Fruit fly (Drosophila melanogaster): ENCODE data around the gene UbcE2M.
A peak's percentile ranks its signal among the peaks of the same experiment; 100 is the strongest.

Gene UbcE2M

DNA sequence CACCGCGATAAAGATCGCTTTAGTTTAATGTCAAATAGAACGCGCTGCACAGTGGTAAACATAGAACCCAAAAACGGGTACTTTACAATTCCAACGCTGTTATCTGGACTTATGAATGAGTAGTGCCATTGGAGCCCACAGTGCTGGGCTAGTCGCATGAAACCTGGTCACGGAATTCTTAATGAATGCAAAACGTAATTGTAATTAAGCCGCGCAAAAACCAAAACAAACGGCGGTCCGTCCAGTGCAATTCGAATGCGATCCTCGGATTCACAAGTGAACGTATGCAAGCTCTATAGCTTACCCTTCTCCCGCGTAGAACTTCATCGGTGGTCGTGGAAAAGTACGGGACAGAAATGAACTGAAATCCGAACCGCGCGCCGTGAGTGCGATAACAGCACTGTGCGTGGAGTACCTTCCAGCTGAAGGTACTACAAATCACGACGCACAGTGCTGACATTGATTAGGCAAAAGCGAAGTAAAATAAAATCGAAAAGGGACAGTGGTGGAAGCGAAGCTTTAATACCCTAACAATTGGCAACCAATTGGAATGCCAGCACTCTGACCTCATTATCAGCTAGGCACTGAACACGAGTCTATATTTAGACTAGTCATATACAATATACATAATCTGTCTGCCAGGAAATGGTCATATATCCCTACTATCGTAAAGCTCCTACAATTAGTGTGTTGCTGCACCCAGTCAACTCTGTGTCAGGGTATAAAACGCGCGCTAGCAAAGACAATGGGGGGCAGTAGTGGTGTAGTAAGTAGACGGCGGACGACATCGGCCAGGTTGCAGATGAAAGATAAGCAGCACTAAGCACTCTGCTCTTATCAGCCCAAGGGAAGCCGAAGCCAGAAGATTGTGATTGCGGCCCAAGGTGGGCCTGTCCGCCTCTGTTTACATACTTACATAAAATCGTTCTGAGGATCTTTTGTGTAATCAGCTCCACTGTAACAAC lies 12.2 kb downstream of the UbcE2M start:
- TF ChIP-seq pad (GFP tag; optimal IDR thresholded peaks at IDR 0.05) (peak; percentile 20), cic (GFP tag; optimal IDR thresholded peaks at IDR 0.05) (peak; percentile 94), CG14711 (tag; optimal IDR thresholded peaks at IDR 0.05) (peak; percentile 20), Hr96 (GFP tag; optimal IDR thresholded peaks at IDR 0.05) (peak; percentile 73), CG5204 (GFP tag; optimal IDR thresholded peaks at IDR 0.05) (no peak), cnc (optimal IDR thresholded peaks at IDR 0.05) (no peak), Crg-1 (GFP tag; optimal IDR thresholded peaks at IDR 0.05) (peak; percentile 24), ovo (GFP tag; optimal IDR thresholded peaks at IDR 0.05) (no peak), bab1 (GFP tag; optimal IDR thresholded peaks at IDR 0.05) (peak; percentile 5), CG11617 (GFP tag; optimal IDR thresholded peaks at IDR 0.05) (peak; percentile 81), toe (GFP tag; optimal IDR thresholded peaks at IDR 0.05) (no peak), CG12768 (GFP tag; optimal IDR thresholded peaks at IDR 0.05) (peak; percentile 70), Clk (GFP tag; optimal IDR thresholded peaks at IDR 0.05) (peak; percentile 15), CG7101 (tag; optimal IDR thresholded peaks at IDR 0.05) (peak; percentile 40), tj (GFP tag; optimal IDR thresholded peaks at IDR 0.05) (peak; percentile 55), Mnt (GFP tag; optimal IDR thresholded peaks at IDR 0.05) (peak; percentile 37), kay (GFP tag; ENCODE audit: borderline replicate concordance) (no peak), CG7045 (GFP tag; optimal IDR thresholded peaks at IDR 0.05) (peak; percentile 27), CG33017 (tag; optimal IDR thresholded peaks at IDR 0.05) (peak; percentile 60), CG1620 (GFP tag; optimal IDR thresholded peaks at IDR 0.05) (peak; percentile 28)

DNA sequence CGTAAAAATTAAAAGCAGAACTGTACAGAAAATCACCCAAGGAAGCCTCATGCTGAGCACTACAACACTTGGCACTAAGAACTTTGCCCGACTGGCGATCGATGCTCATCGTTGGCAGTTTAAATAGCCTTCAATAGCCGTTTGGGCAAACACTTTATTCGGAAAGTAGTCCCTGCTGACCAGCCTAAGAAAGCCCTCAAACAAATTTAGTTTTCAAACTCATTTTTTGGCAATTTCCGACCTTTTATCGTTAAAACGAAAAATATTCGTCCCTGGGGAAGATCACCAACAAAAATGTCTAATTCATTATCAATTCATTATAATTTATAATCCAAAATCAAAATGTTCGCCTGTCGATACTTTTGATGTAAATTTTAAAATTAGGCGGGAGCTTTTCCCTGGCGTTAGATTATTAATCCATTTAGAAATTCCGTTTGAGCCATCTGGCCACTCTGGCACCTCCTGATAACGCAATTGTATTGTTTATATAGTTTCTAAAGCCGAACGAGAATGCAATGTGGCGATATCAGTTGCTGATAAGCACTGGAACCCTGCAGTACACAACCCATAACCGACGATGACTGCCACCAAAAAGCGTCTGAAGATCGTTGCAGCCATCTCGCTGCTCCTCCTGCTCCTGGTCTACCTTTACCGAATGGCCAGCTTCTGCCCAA lies 17.2 kb downstream of the UbcE2M start, which contains the start of the genes mthl7 and Uxs:
Gene mthl7 (minus strand): TSS at position 51 of the 674 bp plus-strand sequence.
Gene Uxs (plus strand): TSS at position 460 of the 674 bp plus-strand sequence.
- peak; percentile 32 for TF ChIP-seq bab1 (GFP tag; optimal IDR thresholded peaks at IDR 0.05)
- TF ChIP-seq Mnt (GFP tag; optimal IDR thresholded peaks at IDR 0.05) = peak; percentile 53
- peak; percentile 84 for TF ChIP-seq cic (GFP tag; optimal IDR thresholded peaks at IDR 0.05)
- TF ChIP-seq toe (GFP tag; optimal IDR thresholded peaks at IDR 0.05) = no peak
- no peak for TF ChIP-seq CG5204 (GFP tag; optimal IDR thresholded peaks at IDR 0.05)
- TF ChIP-seq CG14711 (tag; optimal IDR thresholded peaks at IDR 0.05) = peak; percentile 4

DNA sequence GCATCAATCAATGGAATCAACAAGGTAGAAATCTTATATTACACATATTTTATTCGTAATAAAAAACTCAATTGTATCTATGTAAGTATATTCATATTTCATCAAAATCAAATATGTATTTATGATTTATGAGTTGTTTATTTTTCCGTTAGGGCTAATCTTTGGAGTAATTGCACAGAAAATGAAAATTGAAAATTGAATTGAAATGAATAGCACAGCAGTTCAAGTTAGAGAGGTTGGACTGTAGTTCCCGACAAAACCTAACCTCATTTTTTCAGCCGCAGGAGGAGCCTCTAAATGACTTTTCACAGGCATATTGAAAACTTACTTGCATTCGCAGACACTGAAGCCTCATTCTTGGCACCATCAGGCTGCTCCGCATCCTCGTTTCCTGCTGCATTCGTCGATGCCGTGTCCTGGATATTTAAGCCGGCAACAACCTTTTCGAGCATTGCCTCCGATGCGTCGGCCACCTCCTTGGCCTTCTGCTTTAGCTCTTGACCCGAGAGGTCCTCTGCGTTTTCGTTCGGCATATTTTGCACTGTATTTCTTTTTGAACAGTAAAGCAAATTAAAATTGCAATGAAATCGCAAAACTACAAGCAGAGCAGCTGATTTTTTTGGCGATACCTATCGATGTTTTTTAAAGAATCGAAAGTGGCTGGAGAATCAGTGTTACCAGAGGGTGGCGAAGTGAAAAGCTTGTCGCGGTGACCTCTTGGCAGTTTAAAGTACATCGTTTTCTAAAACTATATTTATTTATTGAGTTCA lies 19.8 kb downstream of the UbcE2M start, which contains the start of gene Nmt:
Gene Nmt (minus strand): TSS at position 635 of the 770 bp plus-strand sequence.
- TF ChIP-seq CG33017 (tag; optimal IDR thresholded peaks at IDR 0.05) (peak; percentile 32), ovo (GFP tag; optimal IDR thresholded peaks at IDR 0.05) (no peak), tj (GFP tag; optimal IDR thresholded peaks at IDR 0.05) (peak; percentile 6), CG7101 (tag; optimal IDR thresholded peaks at IDR 0.05) (peak; percentile 14), cic (GFP tag; optimal IDR thresholded peaks at IDR 0.05) (peak; percentile 6), CG14711 (tag; optimal IDR thresholded peaks at IDR 0.05) (peak; percentile 42), Mnt (GFP tag; optimal IDR thresholded peaks at IDR 0.05) (no peak), CG7045 (GFP tag; optimal IDR thresholded peaks at IDR 0.05) (peak; percentile 9), CG11617 (GFP tag; optimal IDR thresholded peaks at IDR 0.05) (peak; percentile 2)

DNA sequence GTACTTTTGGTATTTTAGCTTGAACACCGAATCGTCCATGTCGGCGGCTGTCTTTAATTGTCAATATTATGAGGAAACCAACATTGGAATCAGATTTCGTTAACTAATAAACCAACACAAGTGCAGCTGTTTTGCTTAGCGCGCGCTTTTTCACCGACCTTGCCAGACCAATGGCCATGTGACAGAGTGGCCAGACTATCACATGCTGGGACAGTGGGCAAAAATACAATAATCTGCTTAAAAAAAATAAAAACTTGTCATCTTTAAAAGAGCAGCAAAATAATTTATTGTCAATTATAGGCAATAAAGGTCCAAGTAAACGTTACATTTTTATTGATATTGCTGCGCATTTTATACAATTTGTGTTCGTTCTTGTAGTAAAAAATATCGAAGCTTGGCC lies 22.0 kb downstream of the UbcE2M start, which contains the start of gene RecQ4:
Gene RecQ4 (minus strand): TSS at position 161 of the 400 bp plus-strand sequence.
- TF ChIP-seq pad (GFP tag; optimal IDR thresholded peaks at IDR 0.05) = no peak
- TF ChIP-seq tj (GFP tag; optimal IDR thresholded peaks at IDR 0.05) = peak; percentile 97
- no peak for TF ChIP-seq kay (GFP tag; ENCODE audit: borderline replicate concordance)
- TF ChIP-seq Mnt (GFP tag; optimal IDR thresholded peaks at IDR 0.05) = no peak
- no peak for TF ChIP-seq toe (GFP tag; optimal IDR thresholded peaks at IDR 0.05)
- TF ChIP-seq Crg-1 (GFP tag; optimal IDR thresholded peaks at IDR 0.05) = no peak
- TF ChIP-seq CG33017 (tag; optimal IDR thresholded peaks at IDR 0.05) = no peak
- TF ChIP-seq Clk (GFP tag; optimal IDR thresholded peaks at IDR 0.05) = no peak
- TF ChIP-seq ovo (GFP tag; optimal IDR thresholded peaks at IDR 0.05) = no peak
- no peak for TF ChIP-seq cnc (optimal IDR thresholded peaks at IDR 0.05)
- no peak for TF ChIP-seq CG5204 (GFP tag; optimal IDR thresholded peaks at IDR 0.05)
- no peak for TF ChIP-seq Hr96 (GFP tag; optimal IDR thresholded peaks at IDR 0.05)
- TF ChIP-seq bab1 (GFP tag; optimal IDR thresholded peaks at IDR 0.05) = peak; percentile 35
- TF ChIP-seq CG14711 (tag; optimal IDR thresholded peaks at IDR 0.05) = no peak

DNA sequence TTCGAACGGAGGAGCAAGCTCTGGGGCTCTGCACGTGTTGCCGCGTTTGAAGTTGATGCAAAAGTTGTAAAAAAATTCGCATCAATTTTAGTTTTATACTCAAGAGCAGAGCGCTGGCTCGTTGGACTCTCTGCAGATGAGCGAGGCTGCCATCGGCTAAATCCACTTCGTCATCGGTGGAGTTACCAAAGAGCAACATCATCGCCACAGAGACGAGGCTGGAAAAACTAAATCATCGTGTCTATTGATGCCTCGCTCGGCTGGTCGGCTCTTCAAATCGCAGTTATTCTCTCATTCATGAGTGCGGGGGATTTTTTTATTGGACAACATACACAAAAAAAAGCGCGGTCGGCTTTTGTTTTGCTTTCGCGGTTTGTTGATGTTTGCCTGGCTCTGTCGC lies 32.4 kb downstream of the UbcE2M start, which contains the start of gene CG13675:
Gene CG13675 (minus strand): TSS at position 83 of the 400 bp plus-strand sequence.
- TF ChIP-seq kay (GFP tag; ENCODE audit: borderline replicate concordance) (no peak), CG5204 (GFP tag; optimal IDR thresholded peaks at IDR 0.05) (no peak), cic (GFP tag; optimal IDR thresholded peaks at IDR 0.05) (no peak), CG11617 (GFP tag; optimal IDR thresholded peaks at IDR 0.05) (no peak), Mnt (GFP tag; optimal IDR thresholded peaks at IDR 0.05) (no peak), CG1620 (GFP tag; optimal IDR thresholded peaks at IDR 0.05) (no peak), toe (GFP tag; optimal IDR thresholded peaks at IDR 0.05) (no peak), cnc (optimal IDR thresholded peaks at IDR 0.05) (no peak), Crg-1 (GFP tag; optimal IDR thresholded peaks at IDR 0.05) (no peak), Hr96 (GFP tag; optimal IDR thresholded peaks at IDR 0.05) (no peak), CG7045 (GFP tag; optimal IDR thresholded peaks at IDR 0.05) (no peak), Clk (GFP tag; optimal IDR thresholded peaks at IDR 0.05) (no peak), pad (GFP tag; optimal IDR thresholded peaks at IDR 0.05) (no peak), CG12768 (GFP tag; optimal IDR thresholded peaks at IDR 0.05) (no peak)
